Worm (Caenorhabditis elegans): ENCODE data around the gene unc-52.

The unc-52 gene

DNA sequence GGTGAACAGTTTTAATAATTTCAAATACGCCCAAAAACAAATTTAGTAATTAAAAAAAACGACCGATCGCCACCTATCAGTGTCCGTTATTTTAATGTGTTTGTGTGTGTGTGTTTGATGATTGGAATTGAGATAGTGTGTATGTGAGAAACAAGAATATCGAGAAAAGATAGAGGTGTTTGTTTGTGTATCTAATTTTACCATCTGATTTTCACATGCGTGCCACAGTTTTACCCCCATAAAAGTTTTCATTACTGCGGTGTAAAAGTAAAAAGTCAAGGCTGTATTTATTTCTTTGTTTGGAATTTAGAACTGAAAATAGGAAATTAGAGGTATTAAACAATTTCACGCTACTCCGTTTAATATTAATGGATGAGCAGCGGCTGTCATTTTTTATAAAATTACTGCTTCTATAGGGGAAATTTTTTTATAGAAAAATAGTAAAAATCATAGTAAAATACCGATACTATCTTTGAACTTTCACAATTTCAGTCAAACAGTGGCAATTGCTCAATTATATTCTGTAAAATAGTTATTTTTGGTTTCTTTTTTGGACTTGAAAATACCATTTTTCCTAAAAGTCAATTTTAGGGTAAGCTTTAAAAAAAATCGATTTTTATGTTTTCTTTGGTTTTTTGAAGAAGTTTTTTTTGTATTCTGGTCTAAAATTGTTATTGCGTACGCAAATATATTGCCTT, 84.2 kb downstream of the unc-52 start (continued):
- TF ChIP-seq egl-13 (tag; optimal IDR thresholded peaks at IDR 0.05) = no peak
- no peak for TF ChIP-seq mab-9 (GFP tag; IDR thresholded peaks at IDR 0.05)
- TF ChIP-seq nhr-76 (tag; optimal IDR thresholded peaks at IDR 0.05) = no peak
- no peak for TF ChIP-seq unc-86 (tag; optimal IDR thresholded peaks at IDR 0.05)
- no peak for TF ChIP-seq nhr-47 (tag; optimal IDR thresholded peaks at IDR 0.05)
- no peak for TF ChIP-seq Y116A8C.19 (tag; optimal IDR thresholded peaks at IDR 0.05; ENCODE audit: borderline replicate concordance)
- peak in 1 of 2 experiments; percentile 10 for TF ChIP-seq lsy-2 (tag; optimal IDR thresholded peaks at IDR 0.05)
- peak in 1 of 2 experiments; percentile 45 for TF ChIP-seq lin-35 (GFP tag; optimal IDR thresholded peaks at IDR 0.05)
- TF ChIP-seq jun-1 (tag; optimal IDR thresholded peaks at IDR 0.05) = no peak
- no peak for TF ChIP-seq aha-1 (tag; optimal IDR thresholded peaks at IDR 0.05)
- peak; percentile 7 for TF ChIP-seq elt-2 (tag; optimal IDR thresholded peaks at IDR 0.05)
- no peak for TF ChIP-seq dpl-1 (GFP tag; optimal IDR thresholded peaks at IDR 0.05)
- peak in 4 of 6 experiments; percentile 33 to 54 (median 39) for TF ChIP-seq elt-3 (tag; optimal IDR thresholded peaks at IDR 0.05)
- no peak for TF ChIP-seq lir-3 (tag; optimal IDR thresholded peaks at IDR 0.05; ENCODE audit: poor library complexity)
- peak; percentile 18 for TF ChIP-seq C16A3.4 (tag; optimal IDR thresholded peaks at IDR 0.05)
- no peak for TF ChIP-seq fkh-10 (GFP tag; optimal IDR thresholded peaks at IDR 0.05)
- TF ChIP-seq fkh-8 (tag; optimal IDR thresholded peaks at IDR 0.05) = no peak
- no peak for TF ChIP-seq irx-1 (tag; optimal IDR thresholded peaks at IDR 0.05)
- TF ChIP-seq blmp-1 (tag; optimal IDR thresholded peaks at IDR 0.05) = peak; percentile 46
- no peak for TF ChIP-seq hlh-17 (GFP tag; optimal IDR thresholded peaks at IDR 0.05; ENCODE audit: borderline replicate concordance)
- TF ChIP-seq ceh-88 (GFP tag; IDR thresholded peaks at IDR 0.05) = no peak; the same call in 1 of the 2 replicates
- TF ChIP-seq nhr-71 (tag; optimal IDR thresholded peaks at IDR 0.05) = peak; percentile 41
- TF ChIP-seq nhr-19 (GFP tag; conservative IDR thresholded peaks at IDR 0.05) = peak; percentile 31
- no peak for TF ChIP-seq ceh-63 (GFP tag; optimal IDR thresholded peaks at IDR 0.05)
- no peak for TF ChIP-seq zip-4 (GFP tag; optimal IDR thresholded peaks at IDR 0.05)
- no peak for TF ChIP-seq hlh-4 (tag; optimal IDR thresholded peaks at IDR 0.05)
- peak; percentile 0 for TF ChIP-seq sup-37 (GFP tag; optimal IDR thresholded peaks at IDR 0.05)
- TF ChIP-seq zag-1 (tag; optimal IDR thresholded peaks at IDR 0.05) = no peak
- TF ChIP-seq egl-27 (tag; optimal IDR thresholded peaks at IDR 0.05) = no peak
- no peak for TF ChIP-seq ztf-4 (tag; optimal IDR thresholded peaks at IDR 0.05)
- no peak for TF ChIP-seq unc-98 (GFP tag; IDR thresholded peaks at IDR 0.05)
- no peak for TF ChIP-seq isw-1 (GFP tag; IDR thresholded peaks at IDR 0.05)
- TF ChIP-seq ceh-82 (tag; optimal IDR thresholded peaks at IDR 0.05) = no peak
- TF ChIP-seq efl-1 (optimal IDR thresholded peaks at IDR 0.05) = no peak
- TF ChIP-seq efl-1 (GFP tag; optimal IDR thresholded peaks at IDR 0.05 in 1 of 2) = no peak
- no peak for TF ChIP-seq nhr-84 (tag; optimal IDR thresholded peaks at IDR 0.05)
- TF ChIP-seq sox-4 (tag; optimal IDR thresholded peaks at IDR 0.05) = no peak
- TF ChIP-seq dsc-1 (tag; optimal IDR thresholded peaks at IDR 0.05) = no peak
- no peak for TF ChIP-seq ets-5 (GFP tag; IDR thresholded peaks at IDR 0.05)
- TF ChIP-seq ceh-90 (tag; optimal IDR thresholded peaks at IDR 0.05) = no peak
- TF ChIP-seq lin-13 (GFP tag; optimal IDR thresholded peaks at IDR 0.05) = no peak
- no peak for TF ChIP-seq pax-3 (tag; optimal IDR thresholded peaks at IDR 0.05)
- no peak for TF ChIP-seq mef-2 (tag; optimal IDR thresholded peaks at IDR 0.05)
- TF ChIP-seq unc-62 (GFP tag; optimal IDR thresholded peaks at IDR 0.05) = no peak
- no peak for TF ChIP-seq tbx-2 (tag; optimal IDR thresholded peaks at IDR 0.05)
- no peak for TF ChIP-seq nhr-28 (tag; optimal IDR thresholded peaks at IDR 0.05)
- TF ChIP-seq lin-39 (tag; optimal IDR thresholded peaks at IDR 0.05) = no peak
- TF ChIP-seq unc-130 (tag; optimal IDR thresholded peaks at IDR 0.05) = no peak
- no peak for TF ChIP-seq nhr-11 (tag; optimal IDR thresholded peaks at IDR 0.05)
- TF ChIP-seq ceh-8 (GFP tag; optimal IDR thresholded peaks at IDR 0.05) = no peak
- peak; percentile 31 for TF ChIP-seq mep-1 (tag; optimal IDR thresholded peaks at IDR 0.05)
- TF ChIP-seq skn-1 (tag; optimal IDR thresholded peaks at IDR 0.05) = no peak
